Fruit fly (Drosophila melanogaster): ENCODE measurements around the gene Wnt10.
A peak's percentile ranks its signal among the peaks of the same experiment; 100 is the strongest.

Wnt10 gene

DNA sequence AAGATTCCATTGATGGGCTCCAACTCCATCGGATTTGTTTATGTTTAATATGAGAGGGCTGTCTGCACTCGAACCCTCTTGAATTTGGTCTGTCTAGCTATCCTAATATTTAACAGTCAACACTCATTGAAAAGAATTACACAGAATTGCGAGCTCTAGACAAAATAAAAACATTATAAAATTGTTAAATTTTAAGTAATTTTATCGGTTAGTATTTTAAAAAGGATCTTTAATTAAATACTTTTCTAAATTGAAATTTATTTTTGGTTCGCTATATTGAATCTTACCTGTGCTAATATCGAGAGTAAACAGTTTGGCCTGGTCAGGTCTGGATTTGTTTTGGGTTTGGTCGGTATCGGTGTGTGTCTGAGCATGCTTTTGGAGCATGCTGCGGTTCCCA, 38.4 kb downstream of the Wnt10 start (continued):
- TF ChIP-seq CG11696 (GFP tag; IDR thresholded peaks at IDR 0.05) (peak; percentile 66; the same call in 1 of the 2 replicates), D (optimal IDR thresholded peaks at IDR 0.05) (no peak), D (GFP tag; optimal IDR thresholded peaks at IDR 0.05) (peak; percentile 16), CG4282 (GFP tag; optimal IDR thresholded peaks at IDR 0.05) (no peak), Rfx (GFP tag; IDR thresholded peaks at IDR 0.05) (peak; percentile 87), CG10366 (GFP tag; IDR thresholded peaks at IDR 0.05) (peak; percentile 79), CG1792 (GFP tag; optimal IDR thresholded peaks at IDR 0.05) (no peak), MBD-R2 (GFP tag; IDR thresholded peaks at IDR 0.05) (peak; percentile 37; the same call in 1 of the 2 replicates), prd (optimal IDR thresholded peaks at IDR 0.05) (no peak), prd (GFP tag; IDR thresholded peaks at IDR 0.05) (peak; percentile 84), H15 (GFP tag; IDR thresholded peaks at IDR 0.05) (peak; percentile 66), CG9609 (GFP tag; optimal IDR thresholded peaks at IDR 0.05) (peak; percentile 6), CG1024 (GFP tag; IDR thresholded peaks at IDR 0.05) (peak; percentile 60), lilli (GFP tag; optimal IDR thresholded peaks at IDR 0.05) (peak; percentile 66), bigmax (GFP tag; optimal IDR thresholded peaks at IDR 0.05) (no peak), crp (GFP tag; optimal IDR thresholded peaks at IDR 0.05) (no peak), CG8765 (GFP tag; IDR thresholded peaks at IDR 0.05) (no peak; the same call in 1 of the 2 replicates), pum (GFP tag; optimal IDR thresholded peaks at IDR 0.05) (no peak), Antp (GFP tag; optimal IDR thresholded peaks at IDR 0.05) (peak; percentile 27), CG7786 (GFP tag; optimal IDR thresholded peaks at IDR 0.05) (peak; percentile 13), CG30403 (GFP tag; optimal IDR thresholded peaks at IDR 0.05) (peak; percentile 62), Gug (GFP tag; IDR thresholded peaks at IDR 0.05) (0 out of 4 replicates have a peak, but pooled peaks have one; percentile 30), Hand (GFP tag; optimal IDR thresholded peaks at IDR 0.05) (peak; percentile 29), eve (GFP tag; optimal IDR thresholded peaks at IDR 0.05) (peak in 1 of 2 experiments; percentile 37), Dad (GFP tag; optimal IDR thresholded peaks at IDR 0.05) (no peak), kay (GFP tag; optimal IDR thresholded peaks at IDR 0.05) (no peak), Jarid2 (GFP tag; optimal IDR thresholded peaks at IDR 0.05) (no peak), NC2α (GFP tag; optimal IDR thresholded peaks at IDR 0.05) (no peak), CG9215 (GFP tag; IDR thresholded peaks at IDR 0.05) (peak; percentile 62), CG6175 (GFP tag; IDR thresholded peaks at IDR 0.05) (no peak), Dip2 (GFP tag; IDR thresholded peaks at IDR 0.05) (no peak), CG17568 (GFP tag; optimal IDR thresholded peaks at IDR 0.05) (no peak), CTCF (GFP tag; optimal IDR thresholded peaks at IDR 0.05) (no peak), Hr3 (GFP tag; optimal IDR thresholded peaks at IDR 0.05) (peak; percentile 25), CG32772 (GFP tag; IDR thresholded peaks at IDR 0.05) (peak; percentile 71; the same call in 1 of the 2 replicates), CG4404 (GFP tag; IDR thresholded peaks at IDR 0.05) (peak; percentile 62; the same call in 1 of the 2 replicates), nau (GFP tag; optimal IDR thresholded peaks at IDR 0.05) (no peak), aop (GFP tag; IDR thresholded peaks at IDR 0.05) (no peak), Opbp (GFP tag; IDR thresholded peaks at IDR 0.05; ENCODE audit: partially characterized antibody) (no peak), sna (GFP tag; IDR thresholded peaks at IDR 0.05; ENCODE audit: partially characterized antibody) (no peak), repo (GFP tag; optimal IDR thresholded peaks at IDR 0.05) (no peak), Pdp1 (GFP tag; optimal IDR thresholded peaks at IDR 0.05) (peak; percentile 23 to 62), tll (GFP tag; optimal IDR thresholded peaks at IDR 0.05) (no peak), Sox102F (GFP tag; optimal IDR thresholded peaks at IDR 0.05) (peak; percentile 86), BtbVII (GFP tag; optimal IDR thresholded peaks at IDR 0.05) (no peak), CG1832 (GFP tag; optimal IDR thresholded peaks at IDR 0.05) (no peak), Elba2 (GFP tag; optimal IDR thresholded peaks at IDR 0.05) (no peak), Doc3 (GFP tag; IDR thresholded peaks at IDR 0.05; ENCODE audit: partially characterized antibody) (no peak), insv (GFP tag; optimal IDR thresholded peaks at IDR 0.05) (no peak), CG17359 (tag; optimal IDR thresholded peaks at IDR 0.05) (peak; percentile 80), Ravus (GFP tag; IDR thresholded peaks at IDR 0.05) (peak; percentile 66), schlank (tag; optimal IDR thresholded peaks at IDR 0.05) (peak; percentile 27)
